Worm (Caenorhabditis elegans) whole organism, L3 larva: ENCODE data around the gene T02H6.7.

Experiments
- ZK546.5 ChIP-seq: sonication (generic microtip); optimal IDR thresholded peaks from 2 replicates; lab custom pipeline; 2017; ENCODE audit warnings: missing biosample characterization, missing genetic modification characterization
- ceh-28 ChIP-seq: fragments of 150-350 bp; optimal IDR thresholded peaks from 2 replicates; lab custom pipeline; 2014; ENCODE audit warnings: missing biosample characterization, missing genetic modification reagents, missing genetic modification characterization
- ceh-82 ChIP-seq: fragments of 150-350 bp; optimal IDR thresholded peaks from 2 replicates; lab custom pipeline; 2014; ENCODE audit warnings: missing biosample characterization, missing genetic modification characterization
- ceh-9 ChIP-seq: sonication (generic microtip); optimal IDR thresholded peaks from 2 replicates; lab custom pipeline; 2018; ENCODE audit warnings: missing biosample characterization, missing genetic modification characterization
- daf-12 ChIP-seq: fragments of 150-350 bp; optimal IDR thresholded peaks from 2 replicates; lab custom pipeline; 2014; ENCODE audit warnings: missing biosample characterization, missing genetic modification reagents, missing genetic modification characterization
- egl-27 ChIP-seq: sonication (generic microtip); optimal IDR thresholded peaks from 4 replicates; lab custom pipeline; 2017; ENCODE audit warnings: missing biosample characterization, missing genetic modification reagents, missing genetic modification characterization
- egl-5 ChIP-seq: fragments of 150-350 bp; optimal IDR thresholded peaks from 2 replicates; lab custom pipeline; 2017; ENCODE audit warnings: missing biosample characterization, missing genetic modification reagents, missing genetic modification characterization, inconsistent platforms
- elt-1 ChIP-seq: fragments of 150-350 bp; optimal IDR thresholded peaks from 2 replicates; lab custom pipeline; 2014; ENCODE audit warnings: missing biosample characterization, missing genetic modification characterization
- elt-2 ChIP-seq: sonication (generic microtip); optimal IDR thresholded peaks from 2 replicates; lab custom pipeline; 2016; ENCODE audit warnings: missing genetic modification reagents, mild to moderate bottlenecking, missing genetic modification characterization, missing compliant biosample characterization
- elt-3 ChIP-seq, 3 experiments: fragments of 150-350 bp in 1 of 3; sonication (generic microtip) in 2 of 3; optimal IDR thresholded peaks; 2 replicates in 2 of 3; 4 replicates in 1 of 3; lab custom pipeline; 2014 to 2017; ENCODE audit warnings: missing biosample characterization in 3 of 3, missing genetic modification characterization in 3 of 3
- eor-1 ChIP-seq, 2 experiments: fragments of 150-350 bp; optimal IDR thresholded peaks; 2 replicates each; lab custom pipeline; 2014 to 2018; ENCODE audit warnings: missing biosample characterization in 2 of 2, missing genetic modification characterization in 2 of 2
- fkh-2 ChIP-seq: fragments of 150-350 bp; optimal IDR thresholded peaks from 2 replicates; lab custom pipeline; 2014; ENCODE audit warnings: missing biosample characterization, missing genetic modification reagents, missing genetic modification characterization
- fos-1 ChIP-seq: fragments of 150-350 bp; optimal IDR thresholded peaks from 2 replicates; lab custom pipeline; 2014; ENCODE audit warnings: missing biosample characterization, missing genetic modification characterization
- hmg-11 ChIP-seq: sonication (generic microtip); optimal IDR thresholded peaks from 2 replicates; lab custom pipeline; 2016; ENCODE audit warnings: missing genetic modification characterization, missing compliant biosample characterization
- jun-1 ChIP-seq: fragments of 150-350 bp; optimal IDR thresholded peaks from 2 replicates; lab custom pipeline; 2014; ENCODE audit warnings: missing biosample characterization, missing genetic modification reagents, missing genetic modification characterization
- lin-39 ChIP-seq: fragments of 150-350 bp; optimal IDR thresholded peaks from 2 replicates; lab custom pipeline; 2018; ENCODE audit warnings: missing biosample characterization, missing genetic modification reagents, missing genetic modification characterization
- lsy-12 ChIP-seq: sonication (generic microtip); optimal IDR thresholded peaks from 2 replicates; lab custom pipeline; 2016; ENCODE audit warnings: mild to moderate bottlenecking, missing genetic modification characterization, missing compliant biosample characterization
- mdl-1 ChIP-seq: fragments of 150-350 bp; optimal IDR thresholded peaks from 2 replicates; lab custom pipeline; 2014; ENCODE audit warnings: missing biosample characterization, missing genetic modification characterization
- nhr-11 ChIP-seq: fragments of 150-350 bp; optimal IDR thresholded peaks from 2 replicates; lab custom pipeline; 2014; ENCODE audit warnings: missing biosample characterization, missing genetic modification characterization
- nhr-12 ChIP-seq: fragments of 150-350 bp; optimal IDR thresholded peaks from 2 replicates; lab custom pipeline; 2014; ENCODE audit warnings: missing biosample characterization, missing genetic modification characterization
- nhr-23 ChIP-seq: fragments of 150-350 bp; optimal IDR thresholded peaks from 2 replicates; lab custom pipeline; 2014; ENCODE audit warnings: missing biosample characterization, missing genetic modification reagents, missing genetic modification characterization
- nhr-237 ChIP-seq: fragments of 150-350 bp; optimal IDR thresholded peaks from 2 replicates; lab custom pipeline; 2014; ENCODE audit warnings: missing biosample characterization, missing genetic modification characterization
- nhr-25 ChIP-seq: sonication (generic microtip); optimal IDR thresholded peaks from 2 replicates; lab custom pipeline; 2017; ENCODE audit warnings: missing biosample characterization, missing genetic modification characterization
- nhr-28 ChIP-seq: fragments of 150-350 bp; optimal IDR thresholded peaks from 2 replicates; lab custom pipeline; 2014; ENCODE audit warnings: missing biosample characterization, missing genetic modification characterization
- nhr-76 ChIP-seq: fragments of 150-350 bp; sonication (generic microtip); optimal IDR thresholded peaks from 5 replicates; lab custom pipeline; 2014; ENCODE audit warnings: missing biosample characterization, missing genetic modification characterization
- nhr-77 ChIP-seq: fragments of 150-350 bp; optimal IDR thresholded peaks from 2 replicates; lab custom pipeline; 2014; ENCODE audit warnings: missing biosample characterization, missing genetic modification characterization
- pha-4 ChIP-seq: fragments of 150-350 bp; optimal IDR thresholded peaks from 2 replicates; lab custom pipeline; 2014; ENCODE audit warnings: missing biosample characterization, missing genetic modification reagents, missing genetic modification characterization
- tbx-2 ChIP-seq: sonication (generic microtip); optimal IDR thresholded peaks from 2 replicates; lab custom pipeline; 2016; ENCODE audit warnings: mild to moderate bottlenecking, missing genetic modification characterization, missing compliant biosample characterization
- unc-39 ChIP-seq: sonication (generic microtip); optimal IDR thresholded peaks from 4 replicates; lab custom pipeline; 2017; ENCODE audit warnings: missing biosample characterization, missing genetic modification characterization
- unc-62 ChIP-seq: fragments of 150-350 bp; sonication (generic microtip); optimal IDR thresholded peaks from 4 replicates; lab custom pipeline; 2014; ENCODE audit warnings: missing biosample characterization, missing genetic modification reagents, missing genetic modification characterization

Gene T02H6.7

ce11 chrII:689749-690148, 7.3 kb downstream of the T02H6.7 start, which contains the start of gene T02H6.4:
T02H6.4 (plus strand) TSS chrII:690049.
- TF ChIP-seq lin-39: no peak
- TF ChIP-seq fkh-2 (tag; lab: Kevin White, UChicago): no peak

- TF ChIP-seq tbx-2 (tag; lab: Kevin White, UChicago) (no peak), nhr-11 (tag; lab: Kevin White, UChicago) (no peak), mdl-1 (tag; lab: Kevin White, UChicago) (no peak), nhr-77 (no peak), lsy-12 (tag; lab: Kevin White, UChicago) (no peak), nhr-76 (tag; lab: Kevin White, UChicago) (no peak)
Measured at ce11 chrII:691550-691949, 9.1 kb downstream of the T02H6.7 start, which contains the start of gene T02H6.3. T02H6.3 (plus strand) TSS chrII:691850.

- no peak for TF ChIP-seq daf-12 (tag; lab: Kevin White, UChicago)
- TF ChIP-seq ceh-82 (tag; lab: Kevin White, UChicago): no peak
- no peak for TF ChIP-seq nhr-23 (tag; lab: Kevin White, UChicago)
- no peak for TF ChIP-seq ceh-9 (tag; lab: Kevin White, UChicago)
- no peak for TF ChIP-seq eor-1 (tag; optimal IDR thresholded peaks at IDR 0.05; lab: Kevin White, UChicago)
- TF ChIP-seq ceh-28 (tag; lab: Kevin White, UChicago): no peak
- TF ChIP-seq elt-3 (tag; optimal IDR thresholded peaks at IDR 0.05; lab: Kevin White, UChicago): no peak
- TF ChIP-seq unc-39 (tag; lab: Kevin White, UChicago): no peak
- TF ChIP-seq nhr-11 (tag; lab: Kevin White, UChicago): no peak
- no peak for TF ChIP-seq nhr-76 (tag; lab: Kevin White, UChicago)
- no peak for TF ChIP-seq elt-1
- no peak for TF ChIP-seq egl-5 (tag; lab: Kevin White, UChicago)
- no peak for TF ChIP-seq egl-27 (tag; lab: Kevin White, UChicago)
- TF ChIP-seq elt-2 (tag; lab: Kevin White, UChicago): no peak
- no peak for TF ChIP-seq nhr-12 (tag; lab: Kevin White, UChicago)
- TF ChIP-seq, all 47 proteins: peak for 0
Measured at ce11 chrII:701025-701370, 18.6 kb downstream of the T02H6.7 start, which contains the start of gene T02H6.11. T02H6.11 (minus strand) TSS chrII:701125.

- TF ChIP-seq eor-1 (tag; optimal IDR thresholded peaks at IDR 0.05; lab: Kevin White, UChicago) (no peak), nhr-77 (no peak), hmg-11 (tag; lab: Kevin White, UChicago) (no peak), pha-4 (tag; lab: Kevin White, UChicago) (no peak), lsy-12 (tag; lab: Kevin White, UChicago) (no peak), tbx-2 (tag; lab: Kevin White, UChicago) (no peak), nhr-28 (tag; lab: Kevin White, UChicago) (no peak), unc-39 (tag; lab: Kevin White, UChicago) (no peak), ZK546.5 (tag; lab: Kevin White, UChicago) (no peak), nhr-25 (no peak), nhr-11 (tag; lab: Kevin White, UChicago) (no peak), lin-39 (no peak), ceh-9 (tag; lab: Kevin White, UChicago) (no peak), fkh-2 (tag; lab: Kevin White, UChicago) (no peak)
Measured at ce11 chrII:701371-702139, 19.1 kb downstream of the T02H6.7 start, which contains the start of gene thoc-1. thoc-1 (plus strand) TSS chrII:702107.

- TF ChIP-seq unc-62 (GFP tag; lab: Kevin White, UChicago) (no peak), ZK546.5 (tag; lab: Kevin White, UChicago) (no peak), fos-1 (tag; lab: Kevin White, UChicago) (no peak), tbx-2 (tag; lab: Kevin White, UChicago) (no peak), nhr-11 (tag; lab: Kevin White, UChicago) (no peak), hmg-11 (tag; lab: Kevin White, UChicago) (no peak), nhr-237 (no peak), ceh-82 (tag; lab: Kevin White, UChicago) (no peak), jun-1 (tag; lab: Kevin White, UChicago) (no peak), nhr-28 (tag; lab: Kevin White, UChicago) (no peak)
Measured at ce11 chrII:709081-709480, 26.7 kb downstream of the T02H6.7 start, which contains the start of gene T02H6.1. T02H6.1 (plus strand) TSS chrII:709381.
